Fruit fly (Drosophila melanogaster) S2 (cell line): Measurements from ENCODE around the gene CG3662.

Source experiments
- CG8478 ChIP-seq: fragments of >200 bp; optimal IDR thresholded peaks from 2 replicates; lab custom pipeline; 2018
- CTCF ChIP-seq, 2 experiments: fragments of >200 bp; optimal IDR thresholded peaks; 2 replicates each; lab custom pipeline; 2018

Gene CG3662

dm6 chr2L:866950-867744 lies 46.1 kb downstream of the CG3662 start:
- no peak for TF ChIP-seq CTCF (optimal IDR thresholded peaks at IDR 0.05; lab: Kevin White, UChicago)
- no peak for TF ChIP-seq CG8478 (lab: Kevin White, UChicago)

- TF ChIP-seq CTCF (optimal IDR thresholded peaks at IDR 0.05; lab: Kevin White, UChicago) = no peak
Measured at dm6 chr2L:867899-868605, 47.0 kb downstream of the CG3662 start, which contains the start of gene aru. TSS of gene aru (minus strand) at chr2L:868354.

- no peak for TF ChIP-seq CTCF (optimal IDR thresholded peaks at IDR 0.05; lab: Kevin White, UChicago)
- TF ChIP-seq CG8478 (lab: Kevin White, UChicago) = no peak
Measured at dm6 chr2L:868961-869360, 47.9 kb downstream of the CG3662 start.

- TF ChIP-seq CTCF (optimal IDR thresholded peaks at IDR 0.05; lab: Kevin White, UChicago) (no peak), CG8478 (lab: Kevin White, UChicago) (no peak)
Measured at dm6 chr2L:869497-870040, 48.5 kb downstream of the CG3662 start, which contains the start of gene dbe. TSS of gene dbe (minus strand) at chr2L:869857.

dm6 chr2L:870285-870684 lies 49.2 kb downstream of the CG3662 start, which contains the start of gene PNUTS:
TSS of gene PNUTS (plus strand) at chr2L:870465.
- TF ChIP-seq CG8478 (lab: Kevin White, UChicago) = no peak
- no peak for TF ChIP-seq CTCF (optimal IDR thresholded peaks at IDR 0.05; lab: Kevin White, UChicago)

dm6 chr2L:870749-871418 lies 49.8 kb downstream of the CG3662 start:
- TF ChIP-seq CTCF (optimal IDR thresholded peaks at IDR 0.05; lab: Kevin White, UChicago) (peak in 1 of 2 experiments; percentile 43), CG8478 (lab: Kevin White, UChicago) (no peak)

dm6 chr2L:871419-871846 lies 50.3 kb downstream of the CG3662 start:
- no peak for TF ChIP-seq CG8478 (lab: Kevin White, UChicago)
- peak; percentile 88 to 96 for TF ChIP-seq CTCF (optimal IDR thresholded peaks at IDR 0.05; lab: Kevin White, UChicago)
